Worm (Caenorhabditis elegans): ENCODE results near the gene tbcc-1.

Gene tbcc-1

ce11 chrIII:2787979-2788491 is at the start of gene tbcc-1:
Gene tbcc-1, plus strand, starts transcription at chrIII:2788441.
- TF ChIP-seq lin-38 (GFP tag; IDR thresholded peaks at IDR 0.05) (peak; percentile 49), cey-2 (tag; optimal IDR thresholded peaks at IDR 0.05; ENCODE audit: borderline replicate concordance, insufficient read depth) (no peak), ama-1 (optimal IDR thresholded peaks at IDR 0.05) (peak; percentile 60), ces-1 (GFP tag; optimal IDR thresholded peaks at IDR 0.05) (no peak), F49E8.2 (tag; optimal IDR thresholded peaks at IDR 0.05; ENCODE audit: borderline replicate concordance) (no peak)

- TF ChIP-seq jun-1 (tag; optimal IDR thresholded peaks at IDR 0.05) (no peak), set-16 (GFP tag; IDR thresholded peaks at IDR 0.05) (no peak), nhr-102 (tag; optimal IDR thresholded peaks at IDR 0.05) (peak; percentile 7), dve-1 (tag; optimal IDR thresholded peaks at IDR 0.05; ENCODE audit: insufficient read depth) (peak; percentile 81), nhr-77 (tag; optimal IDR thresholded peaks at IDR 0.05) (peak; percentile 71), T20F7.1 (GFP tag; optimal IDR thresholded peaks at IDR 0.05) (peak; percentile 21), ceh-28 (tag; optimal IDR thresholded peaks at IDR 0.05) (no peak), hlh-11 (tag; optimal IDR thresholded peaks at IDR 0.05) (peak; percentile 71), daf-16 (GFP tag; optimal IDR thresholded peaks at IDR 0.05) (peak in 1 of 2 experiments; percentile 53), daf-16 (tag; optimal IDR thresholded peaks at IDR 0.05) (peak; percentile 95), nhr-42 (GFP tag; IDR thresholded peaks at IDR 0.05) (no peak), lin-1 (GFP tag; IDR thresholded peaks at IDR 0.05) (0 out of 2 replicates have a peak, but pooled peaks have one; percentile 25), pqm-1 (tag; optimal IDR thresholded peaks at IDR 0.05) (peak; percentile 97), Y75B8A.6 (GFP tag; IDR thresholded peaks at IDR 0.05) (no peak), dmd-6 (GFP tag; IDR thresholded peaks at IDR 0.05) (peak; percentile 77), php-3 (GFP tag; IDR thresholded peaks at IDR 0.05) (peak; percentile 90), nhr-28 (tag; optimal IDR thresholded peaks at IDR 0.05) (peak; percentile 96)
These were observed 48.8 kb upstream of the tbcc-1 start, which contains the start of gene cest-25 for ce11 chrIII:2739469-2739868. Gene cest-25, minus strand, starts transcription at chrIII:2739531.

- TF ChIP-seq gei-8 (GFP tag; optimal IDR thresholded peaks at IDR 0.05) (no peak), lin-15B (tag; optimal IDR thresholded peaks at IDR 0.05) (no peak), pqm-1 (tag; optimal IDR thresholded peaks at IDR 0.05) (peak; percentile 43), mep-1 (tag; optimal IDR thresholded peaks at IDR 0.05) (no peak), D1046.2 (GFP tag; IDR thresholded peaks at IDR 0.05) (no peak), lin-1 (GFP tag; IDR thresholded peaks at IDR 0.05) (no peak)
These were observed 41.7 kb upstream of the tbcc-1 start, which contains the start of gene Y71H2AM.14 for ce11 chrIII:2746553-2746952. Gene Y71H2AM.14, minus strand, starts transcription at chrIII:2746653.

ce11 chrIII:2756260-2756659 is 32.0 kb upstream of the tbcc-1 start, which contains the start of gene gldi-9:
Gene gldi-9, minus strand, starts transcription at chrIII:2756360.
- TF ChIP-seq nhr-77 (tag; optimal IDR thresholded peaks at IDR 0.05) (no peak), lin-38 (GFP tag; IDR thresholded peaks at IDR 0.05) (no peak), dve-1 (tag; optimal IDR thresholded peaks at IDR 0.05; ENCODE audit: insufficient read depth) (no peak), madf-5 (GFP tag; IDR thresholded peaks at IDR 0.05) (no peak), spr-3 (GFP tag; optimal IDR thresholded peaks at IDR 0.05) (no peak), Y5F2A.4 (GFP tag; optimal IDR thresholded peaks at IDR 0.05) (no peak), saeg-2 (GFP tag; IDR thresholded peaks at IDR 0.05) (no peak), zfp-3 (GFP tag; conservative IDR thresholded peaks at IDR 0.05) (no peak), aly-2 (tag; optimal IDR thresholded peaks at IDR 0.05) (no peak), daf-16 (GFP tag; optimal IDR thresholded peaks at IDR 0.05) (no peak), daf-16 (tag; optimal IDR thresholded peaks at IDR 0.05) (no peak), F37D6.2 (tag; optimal IDR thresholded peaks at IDR 0.05) (no peak), egl-27 (tag; optimal IDR thresholded peaks at IDR 0.05) (no peak), nhr-48 (tag; optimal IDR thresholded peaks at IDR 0.05) (no peak), nhr-237 (tag; optimal IDR thresholded peaks at IDR 0.05) (no peak), nhr-25 (tag; optimal IDR thresholded peaks at IDR 0.05; ENCODE audit: borderline replicate concordance, insufficient read depth) (no peak)

All from whole organism, L4 larva.